Worm (Caenorhabditis elegans) whole organism, L4 larva: Measurements from ENCODE around the gene crb-1.

ENCODE experiments used
- ZK546.5 ChIP-seq, 2 experiments: sonication (generic microtip); optimal IDR thresholded peaks; 2 replicates each; lab custom pipeline; 2017; ENCODE audit warnings: missing biosample characterization in 2 of 2, missing genetic modification characterization in 2 of 2
- aly-2 ChIP-seq: sonication (generic microtip); optimal IDR thresholded peaks from 2 replicates; lab custom pipeline; 2018; ENCODE audit warnings: missing biosample characterization, missing genetic modification characterization
- lsy-2 ChIP-seq, 2 experiments: fragments of 150-350 bp in 1 of 2; sonication (generic microtip) in 1 of 2; optimal IDR thresholded peaks; 2 replicates each; lab custom pipeline; 2014 to 2017; ENCODE audit warnings: missing biosample characterization in 2 of 2, missing genetic modification characterization in 2 of 2
- ztf-11 ChIP-seq: fragments of 150-350 bp; optimal IDR thresholded peaks from 2 replicates; lab custom pipeline; 2014; ENCODE audit warnings: missing biosample characterization, missing genetic modification characterization

DNA sequence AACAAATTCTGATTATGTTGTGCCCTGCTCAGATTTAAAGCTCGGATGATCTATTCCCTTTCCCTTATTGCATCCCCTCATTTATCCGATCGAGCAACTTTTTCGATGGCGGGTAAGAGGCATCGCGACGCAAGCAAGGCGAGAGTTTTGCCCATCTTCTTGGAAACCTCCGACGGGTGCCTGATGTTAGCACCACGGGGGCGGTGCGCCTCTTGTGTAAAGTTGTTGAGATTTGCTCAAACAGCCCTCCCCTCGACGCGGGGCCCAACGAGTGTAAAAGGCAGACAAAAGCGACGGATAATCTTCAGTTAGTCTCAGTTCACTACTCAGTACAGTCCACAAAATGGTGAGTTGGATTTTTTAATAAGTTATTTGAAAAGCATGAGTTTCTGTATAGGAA is 45.1 kb upstream of the crb-1 start, which contains the start of gene mlc-1:
- no peak for TF ChIP-seq lsy-2 (tag; optimal IDR thresholded peaks at IDR 0.05; lab: Kevin White, UChicago)
- no peak for TF ChIP-seq aly-2 (tag; lab: Kevin White, UChicago)
- TF ChIP-seq ztf-11 (tag; lab: Kevin White, UChicago): no peak
- no peak for TF ChIP-seq ZK546.5 (tag; optimal IDR thresholded peaks at IDR 0.05; lab: Kevin White, UChicago)
